Worm (Caenorhabditis elegans) whole organism, midembryonic: Measurements from ENCODE around the gene osm-3.

ENCODE experiments used
- T22C8.4 ChIP-seq: fragments of 200-800 bp; sonication (Bioruptor generic); IDR thresholded peaks from 2 replicates; pipeline ENCODE4 v1.3.6; 2022; ENCODE audit warnings: missing genetic modification characterization, missing compliant biosample characterization
- cog-1 ChIP-seq: sonication (generic microtip); optimal IDR thresholded peaks from 2 replicates; lab custom pipeline; 2016; ENCODE audit warnings: missing genetic modification characterization, missing compliant biosample characterization
- flt-1 ChIP-seq: fragments of 200-800 bp; sonication (Bioruptor generic); IDR thresholded peaks from 2 replicates; pipeline ENCODE4 v1.3.6; 2022; ENCODE audit warnings: missing genetic modification characterization, missing compliant biosample characterization
- klf-2 ChIP-seq: fragments of 200-800 bp; sonication (Bioruptor generic); conservative IDR thresholded peaks from 2 replicates; pipeline ENCODE4 v1.3.6; 2022; ENCODE audit warnings: missing genetic modification reagents, missing genetic modification characterization, missing compliant biosample characterization
- med-1 ChIP-seq: sonication (generic microtip); optimal IDR thresholded peaks from 2 replicates; lab custom pipeline; 2017; ENCODE audit warnings: missing genetic modification characterization, mild to moderate bottlenecking, missing compliant biosample characterization, antibody characterized with exemption, missing genetic modification reagents; ENCODE audit not compliant: insufficient read depth
- ref-1 ChIP-seq: fragments of 200-800 bp; sonication (Bioruptor generic); conservative IDR thresholded peaks from 2 replicates; pipeline ENCODE4 v1.3.6; 2022; ENCODE audit warnings: missing genetic modification reagents, missing genetic modification characterization, missing compliant biosample characterization
- tab-1 ChIP-seq: fragments of 200-800 bp; sonication (Bioruptor generic); IDR thresholded peaks from 2 replicates; pipeline ENCODE4 v1.3.6; 2022; ENCODE audit warnings: missing genetic modification characterization, missing compliant biosample characterization
- ztf-23 ChIP-seq: fragments of 200-800 bp; sonication (Bioruptor generic); IDR thresholded peaks from 2 replicates; pipeline ENCODE4 v1.3.6; 2022; ENCODE audit warnings: missing genetic modification reagents, missing genetic modification characterization, missing compliant biosample characterization
- ztf-29 ChIP-seq: fragments of 200-800 bp; sonication (Bioruptor generic); IDR thresholded peaks from 2 replicates; pipeline ENCODE4 v1.3.6; 2022; ENCODE audit warnings: missing genetic modification reagents, missing genetic modification characterization, missing compliant biosample characterization

The osm-3 gene

ce11 chrIV:3755921-3756320, 44.9 kb downstream of the osm-3 start, which contains the start of gene best-20:
best-20 (plus strand) TSS chrIV:3756221.
- TF ChIP-seq flt-1 (GFP tag; lab: Robert Waterston, UW) = no peak
- TF ChIP-seq med-1 = no peak
- no peak for TF ChIP-seq ztf-23
- no peak for TF ChIP-seq klf-2 (GFP tag; lab: Robert Waterston, UW)
- TF ChIP-seq T22C8.4 (GFP tag; lab: Robert Waterston, UW) = no peak
- TF ChIP-seq tab-1 (GFP tag; lab: Robert Waterston, UW) = no peak
- no peak for TF ChIP-seq cog-1
- TF ChIP-seq ref-1 (GFP tag; lab: Robert Waterston, UW) = no peak
- TF ChIP-seq ztf-29 (GFP tag; lab: Robert Waterston, UW) = no peak

- no peak for TF ChIP-seq cog-1
- TF ChIP-seq med-1 = no peak
- TF ChIP-seq ref-1 (GFP tag; lab: Robert Waterston, UW) = no peak
- no peak for TF ChIP-seq flt-1 (GFP tag; lab: Robert Waterston, UW)
- no peak for TF ChIP-seq ztf-29 (GFP tag; lab: Robert Waterston, UW)
- no peak for TF ChIP-seq ztf-23
- no peak for TF ChIP-seq T22C8.4 (GFP tag; lab: Robert Waterston, UW)
- no peak for TF ChIP-seq klf-2 (GFP tag; lab: Robert Waterston, UW)
- TF ChIP-seq tab-1 (GFP tag; lab: Robert Waterston, UW) = no peak
Measured at ce11 chrIV:3755355-3755754, 45.5 kb downstream of the osm-3 start, which contains the start of gene Y37E11AR.7. Y37E11AR.7 (minus strand) TSS chrIV:3755455.

DNA sequence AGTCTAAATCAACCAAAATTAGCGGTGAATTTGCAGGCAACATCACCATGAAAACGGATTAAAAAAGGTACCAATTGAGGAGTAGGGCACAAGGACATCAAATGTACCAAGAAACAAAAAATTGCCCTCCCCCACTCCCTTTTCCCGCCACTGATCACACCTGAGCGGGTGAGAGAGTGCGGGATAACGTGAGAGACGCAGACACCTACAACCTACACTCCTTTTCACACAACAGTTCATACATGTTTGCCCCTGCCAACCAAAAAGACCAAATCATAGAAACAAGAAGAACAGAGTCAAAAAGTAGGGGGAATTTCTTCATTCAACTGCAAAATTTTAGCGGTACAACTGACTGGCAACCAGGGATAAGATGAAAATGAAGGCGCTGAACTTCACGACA, 48.6 kb downstream of the osm-3 start:
- TF ChIP-seq cog-1 = no peak
- no peak for TF ChIP-seq tab-1 (GFP tag; lab: Robert Waterston, UW)
- TF ChIP-seq T22C8.4 (GFP tag; lab: Robert Waterston, UW) = no peak
- TF ChIP-seq med-1 = no peak
- TF ChIP-seq ztf-29 (GFP tag; lab: Robert Waterston, UW) = no peak
- no peak for TF ChIP-seq flt-1 (GFP tag; lab: Robert Waterston, UW)
- no peak for TF ChIP-seq ztf-23
- TF ChIP-seq ref-1 (GFP tag; lab: Robert Waterston, UW) = no peak
- TF ChIP-seq klf-2 (GFP tag; lab: Robert Waterston, UW) = no peak

ce11 chrIV:3751001-3751400, 49.9 kb downstream of the osm-3 start, which contains the start of gene ugt-45:
ugt-45 (minus strand) TSS chrIV:3751101.
- TF ChIP-seq med-1 (no peak), klf-2 (GFP tag; lab: Robert Waterston, UW) (no peak), ref-1 (GFP tag; lab: Robert Waterston, UW) (no peak), cog-1 (no peak), tab-1 (GFP tag; lab: Robert Waterston, UW) (no peak), T22C8.4 (GFP tag; lab: Robert Waterston, UW) (no peak), ztf-23 (no peak), flt-1 (GFP tag; lab: Robert Waterston, UW) (no peak), ztf-29 (GFP tag; lab: Robert Waterston, UW) (no peak)
